Fruit fly (Drosophila melanogaster): ENCODE data around the gene inaF-D.

The inaF-D gene

DNA sequence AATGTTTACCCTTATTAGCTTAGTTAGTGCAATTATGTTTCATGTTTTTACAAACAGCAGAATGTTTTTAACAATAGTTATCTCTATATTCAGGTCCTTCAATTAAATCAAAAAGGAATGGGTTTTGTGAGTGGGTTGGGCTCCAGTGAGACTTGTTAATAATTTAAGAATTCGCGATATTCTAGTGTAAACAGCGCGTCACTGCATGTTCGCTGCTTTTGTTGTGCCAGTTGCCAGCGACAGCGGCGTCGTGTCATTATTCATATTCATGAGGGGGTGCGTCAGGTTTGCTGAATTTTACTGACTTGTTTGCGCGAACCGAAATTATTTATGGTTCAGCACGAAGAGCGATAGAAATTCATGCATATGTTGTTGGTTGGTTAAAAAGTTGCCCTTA is 13.6 kb downstream of the inaF-D start, which contains the start of gene Amun (continued):
- TF ChIP-seq CG12219 (GFP tag; optimal IDR thresholded peaks at IDR 0.05) (no peak), CG9932 (GFP tag; IDR thresholded peaks at IDR 0.05) (peak; percentile 64), esg (GFP tag; conservative IDR thresholded peaks at IDR 0.05) (no peak), Fer3 (tag; optimal IDR thresholded peaks at IDR 0.05) (peak; percentile 27), inv (GFP tag; IDR thresholded peaks at IDR 0.05; ENCODE audit: partially characterized antibody) (no peak), CG3281 (GFP tag; optimal IDR thresholded peaks at IDR 0.05) (peak; percentile 36), wek (GFP tag; optimal IDR thresholded peaks at IDR 0.05) (no peak), Dref (GFP tag; IDR thresholded peaks at IDR 0.05) (no peak), CG3995 (GFP tag; optimal IDR thresholded peaks at IDR 0.05) (no peak), CG33213 (GFP tag; optimal IDR thresholded peaks at IDR 0.05) (no peak), Jarid2 (GFP tag; optimal IDR thresholded peaks at IDR 0.05) (no peak), CG18011 (GFP tag; optimal IDR thresholded peaks at IDR 0.05) (no peak), CG9727 (GFP tag; optimal IDR thresholded peaks at IDR 0.05) (no peak), Dp (GFP tag; optimal IDR thresholded peaks at IDR 0.05) (no peak), CG2202 (tag; optimal IDR thresholded peaks at IDR 0.05) (no peak), Pdp1 (GFP tag; optimal IDR thresholded peaks at IDR 0.05) (peak in 1 of 2 experiments; percentile 35), CG11085 (GFP tag; IDR thresholded peaks at IDR 0.05) (peak; percentile 9; the same call in 1 of the 2 replicates), CG4707 (GFP tag; optimal IDR thresholded peaks at IDR 0.05) (no peak), B-H1 (GFP tag; IDR thresholded peaks at IDR 0.05) (peak; percentile 14; the same call in 1 of the 3 replicates), unc-4 (GFP tag; IDR thresholded peaks at IDR 0.05; ENCODE audit: partially characterized antibody) (no peak), CG32532 (GFP tag; IDR thresholded peaks at IDR 0.05) (peak; percentile 71), CG13624 (GFP tag; optimal IDR thresholded peaks at IDR 0.05) (peak; percentile 21), CG12155 (GFP tag; optimal IDR thresholded peaks at IDR 0.05) (no peak), CG4282 (GFP tag; optimal IDR thresholded peaks at IDR 0.05) (no peak), dysf (GFP tag; IDR thresholded peaks at IDR 0.05) (peak; percentile 41; the same call in 2 of the 3 replicates), Lpt (GFP tag; optimal IDR thresholded peaks at IDR 0.05) (no peak), tgo (GFP tag; IDR thresholded peaks at IDR 0.05) (no peak), chn (GFP tag; optimal IDR thresholded peaks at IDR 0.05) (no peak), Deaf1 (tag; optimal IDR thresholded peaks at IDR 0.05) (no peak), CG3726 (GFP tag; IDR thresholded peaks at IDR 0.05) (no peak), Hmx (GFP tag; optimal IDR thresholded peaks at IDR 0.05) (no peak), CG9876 (GFP tag; optimal IDR thresholded peaks at IDR 0.05) (no peak), zfh1 (GFP tag; IDR thresholded peaks at IDR 0.05) (peak; percentile 27; the same call in 2 of the 3 replicates), nom (GFP tag; optimal IDR thresholded peaks at IDR 0.05) (no peak), CG17802 (tag; optimal IDR thresholded peaks at IDR 0.05) (peak; percentile 7), sna (GFP tag; IDR thresholded peaks at IDR 0.05; ENCODE audit: partially characterized antibody) (no peak), Six4 (GFP tag; optimal IDR thresholded peaks at IDR 0.05) (no peak), gem (tag; optimal IDR thresholded peaks at IDR 0.05) (peak; percentile 32), cwo (GFP tag; optimal IDR thresholded peaks at IDR 0.05) (no peak), luna (GFP tag; optimal IDR thresholded peaks at IDR 0.05) (no peak), CG4404 (GFP tag; IDR thresholded peaks at IDR 0.05) (no peak), NFAT (GFP tag; IDR thresholded peaks at IDR 0.05) (peak; percentile 72), CG5953 (GFP tag; IDR thresholded peaks at IDR 0.05) (no peak), CG2678 (tag; optimal IDR thresholded peaks at IDR 0.05) (peak; percentile 35), Hsf (GFP tag; optimal IDR thresholded peaks at IDR 0.05) (peak; percentile 25), CG11093 (GFP tag; IDR thresholded peaks at IDR 0.05) (no peak), wdn (GFP tag; IDR thresholded peaks at IDR 0.05) (0 out of 2 replicates have a peak, but pooled peaks have one; percentile 34), kah (GFP tag; optimal IDR thresholded peaks at IDR 0.05) (no peak), CG9437 (GFP tag; optimal IDR thresholded peaks at IDR 0.05) (no peak), CG31365 (tag; optimal IDR thresholded peaks at IDR 0.05) (no peak), CHES-1-like (GFP tag; optimal IDR thresholded peaks at IDR 0.05) (no peak)

Measured in whole organism, embryonic.